Worm (Caenorhabditis elegans) whole organism, young adult: Measurements from ENCODE around the gene zim-1.
"Not testable (repeated sequence)": the region's sequence is repeated elsewhere in the genome, so short reads cannot be mapped to it uniquely, and the experiment has no call there.

Experiments used
- B0261.1 ChIP-seq: sonication (generic microtip); optimal IDR thresholded peaks from 2 replicates; lab custom pipeline; 2016; ENCODE audit warnings: mild to moderate bottlenecking, missing genetic modification characterization, moderate library complexity, missing compliant biosample characterization
- F33H1.4 ChIP-seq: fragments of 200-800 bp; sonication (Bioruptor generic); IDR thresholded peaks from 2 replicates; pipeline ENCODE4 v1.3.6; 2022; ENCODE audit warnings: missing genetic modification reagents, missing genetic modification characterization, missing compliant biosample characterization
- F37B4.10 ChIP-seq: fragments of 200-800 bp; sonication (Bioruptor generic); IDR thresholded peaks from 2 replicates; pipeline ENCODE4 v1.3.6; 2022; ENCODE audit warnings: missing genetic modification characterization, missing compliant biosample characterization
- F57C9.4 ChIP-seq: sonication (generic microtip); optimal IDR thresholded peaks from 2 replicates; lab custom pipeline; 2017; ENCODE audit warnings: mild to moderate bottlenecking, missing genetic modification characterization, missing compliant biosample characterization
- K11D2.4 ChIP-seq: fragments of 200-800 bp; sonication (Bioruptor generic); IDR thresholded peaks from 2 replicates; pipeline ENCODE4 v1.3.6; 2022; ENCODE audit warnings: missing genetic modification reagents, missing genetic modification characterization, missing compliant biosample characterization
- Y79H2A.3 ChIP-seq: fragments of 200-800 bp; sonication (Bioruptor generic); conservative IDR thresholded peaks from 2 replicates; pipeline ENCODE4 v1.3.6; 2022; ENCODE audit warnings: missing genetic modification reagents, missing genetic modification characterization, missing compliant biosample characterization
- attf-3 ChIP-seq: fragments of 200-800 bp; sonication (Bioruptor generic); conservative IDR thresholded peaks from 2 replicates; pipeline ENCODE4 v1.3.6; 2022; ENCODE audit warnings: missing genetic modification reagents, missing genetic modification characterization, missing compliant biosample characterization
- attf-5 ChIP-seq: fragments of 200-800 bp; sonication (Bioruptor generic); optimal IDR thresholded peaks from 2 replicates; lab custom pipeline; 2018; ENCODE audit warnings: mild to moderate bottlenecking, missing genetic modification characterization, missing compliant biosample characterization
- ceh-40 ChIP-seq: fragments of 200-800 bp; sonication (Bioruptor generic); IDR thresholded peaks from 2 replicates; pipeline ENCODE4 v1.3.6; 2022; ENCODE audit warnings: missing genetic modification characterization, missing compliant biosample characterization
- ceh-79 ChIP-seq: sonication (generic microtip); optimal IDR thresholded peaks from 2 replicates; lab custom pipeline; 2017; ENCODE audit warnings: mild to moderate bottlenecking, missing genetic modification characterization, missing compliant biosample characterization
- ceh-91 ChIP-seq: fragments of 200-800 bp; sonication (Bioruptor generic); IDR thresholded peaks from 2 replicates; pipeline ENCODE4 v1.3.6; 2022; ENCODE audit warnings: missing genetic modification reagents, missing genetic modification characterization, missing compliant biosample characterization
- dox-1 ChIP-seq: fragments of 200-800 bp; sonication (Bioruptor generic); IDR thresholded peaks from 2 replicates; pipeline ENCODE4 v1.3.6; 2022; ENCODE audit warnings: missing genetic modification reagents, missing genetic modification characterization, missing compliant biosample characterization
- ekl-4 ChIP-seq: fragments of 200-800 bp; sonication (Bioruptor generic); IDR thresholded peaks from 2 replicates; pipeline ENCODE4 v1.3.6; 2022; ENCODE audit warnings: missing genetic modification reagents, missing genetic modification characterization, missing compliant biosample characterization
- ets-4 ChIP-seq: fragments of 200-800 bp; sonication (Bioruptor generic); optimal IDR thresholded peaks from 2 replicates; lab custom pipeline; 2018; ENCODE audit warnings: mild to moderate bottlenecking, missing genetic modification characterization, missing compliant biosample characterization
- gei-17 ChIP-seq: fragments of 200-800 bp; sonication (Bioruptor generic); optimal IDR thresholded peaks from 2 replicates; lab custom pipeline; 2018; ENCODE audit warnings: mild to moderate bottlenecking, missing genetic modification characterization, missing compliant biosample characterization
- hmg-1.2 ChIP-seq: fragments of 200-800 bp; sonication (Bioruptor generic); IDR thresholded peaks from 2 replicates; pipeline ENCODE4 v1.3.6; 2022; ENCODE audit warnings: missing genetic modification reagents, missing genetic modification characterization, missing compliant biosample characterization
- hmg-20 ChIP-seq: fragments of 200-800 bp; sonication (Bioruptor generic); IDR thresholded peaks from 2 replicates; pipeline ENCODE4 v1.3.6; 2022; ENCODE audit warnings: missing genetic modification reagents, missing genetic modification characterization, missing compliant biosample characterization
- hsf-1 ChIP-seq: fragments of 200-800 bp; sonication (Bioruptor generic); IDR thresholded peaks from 2 replicates; pipeline ENCODE4 v1.3.6; 2022; ENCODE audit warnings: missing genetic modification reagents, missing genetic modification characterization, missing compliant biosample characterization
- lag-1 ChIP-seq: fragments of 200-800 bp; sonication (Bioruptor generic); IDR thresholded peaks from 2 replicates; pipeline ENCODE4 v1.3.6; 2022; ENCODE audit warnings: missing genetic modification reagents, missing genetic modification characterization, missing compliant biosample characterization
- let-526 ChIP-seq: fragments of 200-800 bp; sonication (Bioruptor generic); IDR thresholded peaks from 2 replicates; pipeline ENCODE4 v1.3.6; 2022; ENCODE audit warnings: missing genetic modification reagents, missing genetic modification characterization, missing compliant biosample characterization
- lin-26 ChIP-seq: fragments of 200-800 bp; sonication (Bioruptor generic); IDR thresholded peaks from 2 replicates; pipeline ENCODE4 v1.3.6; 2022; ENCODE audit warnings: missing genetic modification reagents, missing genetic modification characterization, missing compliant biosample characterization
- lin-40 ChIP-seq: sonication (generic microtip); optimal IDR thresholded peaks from 2 replicates; lab custom pipeline; 2016; ENCODE audit warnings: missing genetic modification characterization, mild to moderate bottlenecking, missing compliant biosample characterization, missing genotype, missing genetic modification reagents
- lin-54 ChIP-seq: fragments of 200-800 bp; sonication (Bioruptor generic); optimal IDR thresholded peaks from 2 replicates; lab custom pipeline; 2018; ENCODE audit warnings: mild to moderate bottlenecking, missing genetic modification characterization, missing compliant biosample characterization
- lsl-1 ChIP-seq: fragments of 200-800 bp; sonication (Bioruptor generic); optimal IDR thresholded peaks from 2 replicates; lab custom pipeline; 2018; ENCODE audit warnings: mild to moderate bottlenecking, missing genetic modification characterization, moderate library complexity, missing compliant biosample characterization
- mcd-1 ChIP-seq: fragments of 200-800 bp; sonication (Bioruptor generic); IDR thresholded peaks from 2 replicates; pipeline ENCODE4 v1.3.6; 2022; ENCODE audit warnings: missing genetic modification reagents, missing genetic modification characterization, missing compliant biosample characterization
- mel-28 ChIP-seq: sonication (generic microtip); optimal IDR thresholded peaks from 2 replicates; lab custom pipeline; 2016; ENCODE audit warnings: borderline replicate concordance, mild to moderate bottlenecking, missing genetic modification characterization, missing compliant biosample characterization
- nhr-80 ChIP-seq: sonication (generic microtip); optimal IDR thresholded peaks from 2 replicates; lab custom pipeline; 2016; ENCODE audit warnings: missing genetic modification characterization, missing compliant biosample characterization
- nhr-90 ChIP-seq: sonication (generic microtip); optimal IDR thresholded peaks from 2 replicates; lab custom pipeline; 2016; ENCODE audit warnings: missing genotype, mild to moderate bottlenecking, missing genetic modification characterization, missing compliant biosample characterization
- pha-4 ChIP-seq: fragments of 150-350 bp; sonication (generic microtip); optimal IDR thresholded peaks from 2 replicates; lab custom pipeline; 2014; ENCODE audit warnings: missing biosample characterization, missing genetic modification reagents, missing genetic modification characterization
- rcor-1 ChIP-seq: fragments of 200-800 bp; sonication (Bioruptor generic); IDR thresholded peaks from 2 replicates; pipeline ENCODE4 v1.3.6; 2022; ENCODE audit warnings: missing genetic modification reagents, missing genetic modification characterization, missing compliant biosample characterization
- rpc-1 ChIP-seq, 2 experiments: fragments of 150-350 bp in 1 of 2; sonication (generic microtip) in 1 of 2; optimal IDR thresholded peaks; 2 replicates each; lab custom pipeline; 2014 to 2018; ENCODE audit warnings: missing biosample characterization in 1 of 2, missing genetic modification characterization in 1 of 2, missing genetic modification reagents in 1 of 2, missing genotype in 1 of 2
- snpc-3.4 ChIP-seq: sonication (generic microtip); optimal IDR thresholded peaks from 2 replicates; lab custom pipeline; 2017; ENCODE audit warnings: missing genetic modification characterization, mild to moderate bottlenecking, missing compliant biosample characterization, antibody characterized with exemption, moderate library complexity, missing genotype, missing genetic modification reagents
- tbp1 ChIP-seq: fragments of 200-800 bp; sonication (Bioruptor generic); optimal IDR thresholded peaks from 2 replicates; lab custom pipeline; 2018; ENCODE audit warnings: mild to moderate bottlenecking, missing genetic modification characterization, missing compliant biosample characterization
- zfh-2 ChIP-seq: fragments of 200-800 bp; sonication (Bioruptor generic); conservative IDR thresholded peaks from 2 replicates; pipeline ENCODE4 v1.3.6; 2022; ENCODE audit warnings: missing genetic modification reagents, missing genetic modification characterization, missing compliant biosample characterization
- ztf-18 ChIP-seq: sonication (generic microtip); optimal IDR thresholded peaks from 2 replicates; lab custom pipeline; 2016; ENCODE audit warnings: missing genotype, mild to moderate bottlenecking, missing genetic modification characterization, missing compliant biosample characterization
- ztf-25 ChIP-seq: fragments of 200-800 bp; sonication (Bioruptor generic); IDR thresholded peaks from 2 replicates; pipeline ENCODE4 v1.3.6; 2022; ENCODE audit warnings: missing genetic modification reagents, missing genetic modification characterization, missing compliant biosample characterization
- ztf-28 ChIP-seq: fragments of 200-800 bp; sonication (Bioruptor generic); IDR thresholded peaks from 2 replicates; pipeline ENCODE4 v1.3.6; 2022; ENCODE audit warnings: missing genetic modification reagents, missing genetic modification characterization, missing compliant biosample characterization

Gene zim-1

ce11 chrIV:10542283-10542682, 4.6 kb upstream of the zim-1 start:
- TF ChIP-seq snpc-3.4: no peak
- peak; percentile 50 for TF ChIP-seq nhr-80 (tag; lab: Kevin White, UChicago)
- TF ChIP-seq, all 124 proteins: peak for 1

- no peak for TF ChIP-seq F57C9.4
- no peak for TF ChIP-seq ztf-28 (GFP tag; lab: Robert Waterston, UW)
- TF ChIP-seq nhr-80 (tag; lab: Kevin White, UChicago): peak; percentile 51
Observed at ce11 chrIV:10543361-10543760, 3.5 kb upstream of the zim-1 start.

- TF ChIP-seq nhr-90 (no peak), zfh-2 (GFP tag; lab: Robert Waterston, UW) (no peak), pha-4 (no peak), ztf-18 (no peak), mel-28 (no peak), ekl-4 (no peak), attf-5 (GFP tag; lab: Kevin White, UChicago) (no peak), lag-1 (GFP tag; lab: Robert Waterston, UW) (no peak)
Observed at ce11 chrIV:10545038-10545437, 1.8 kb upstream of the zim-1 start, which contains the start of gene T07G12.5. Gene T07G12.5, minus strand, starts transcription at chrIV:10545138.

- TF ChIP-seq rpc-1 (optimal IDR thresholded peaks at IDR 0.05; lab: Kevin White, UChicago): not testable (repeated sequence)
- TF ChIP-seq rpc-1 (tag; optimal IDR thresholded peaks at IDR 0.05; lab: Kevin White, UChicago): peak; percentile 52
- TF ChIP-seq tbp1 (GFP tag; lab: Kevin White, UChicago): peak; percentile 70
- 0 out of 2 replicates have a peak, but pooled peaks have one; percentile 44 for TF ChIP-seq dox-1
- TF ChIP-seq ceh-40 (GFP tag; lab: Robert Waterston, UW): 0 out of 2 replicates have a peak, but pooled peaks have one; percentile 31
- 0 out of 2 replicates have a peak, but pooled peaks have one; percentile 17 for TF ChIP-seq rcor-1
- TF ChIP-seq lin-26: peak; percentile 71; the same call in 1 of the 2 replicates
- peak; percentile 47 for TF ChIP-seq B0261.1 (tag; lab: Kevin White, UChicago)
- 0 out of 2 replicates have a peak, but pooled peaks have one; percentile 25 for TF ChIP-seq hmg-1.2 (GFP tag; lab: Robert Waterston, UW)
Observed at ce11 chrIV:10548546-10548945, 1.7 kb downstream of the zim-1 start.

- TF ChIP-seq attf-3 (GFP tag; lab: Robert Waterston, UW): peak; percentile 80
- TF ChIP-seq, all 124 proteins: peak for 1; not testable (repeated sequence) for 123
Observed at ce11 chrIV:10552993-10553392, 6.1 kb downstream of the zim-1 start.

ce11 chrIV:10554947-10555346, 8.1 kb downstream of the zim-1 start, which contains the start of gene zim-2:
Gene zim-2, plus strand, starts transcription at chrIV:10555247.
- no peak for TF ChIP-seq let-526 (GFP tag; lab: Robert Waterston, UW)
- TF ChIP-seq ztf-25 (GFP tag; lab: Robert Waterston, UW): no peak
- no peak for TF ChIP-seq lin-54
- no peak for TF ChIP-seq hmg-20 (GFP tag; lab: Robert Waterston, UW)
- TF ChIP-seq pha-4: no peak
- TF ChIP-seq F57C9.4: no peak
- no peak for TF ChIP-seq gei-17 (GFP tag; lab: Kevin White, UChicago)
- no peak for TF ChIP-seq ceh-40 (GFP tag; lab: Robert Waterston, UW)
- no peak for TF ChIP-seq ekl-4
- no peak for TF ChIP-seq K11D2.4 (GFP tag; lab: Robert Waterston, UW)
- TF ChIP-seq, all 124 proteins: peak for 0

- TF ChIP-seq F37B4.10 (no peak), F33H1.4 (GFP tag; lab: Robert Waterston, UW) (peak; percentile 23; the same call in 1 of the 2 replicates), mcd-1 (GFP tag; lab: Robert Waterston, UW) (no peak), ceh-79 (no peak), ets-4 (GFP tag; lab: Kevin White, UChicago) (no peak), ceh-91 (GFP tag; lab: Robert Waterston, UW) (no peak), Y79H2A.3 (GFP tag; lab: Robert Waterston, UW) (no peak), lin-40 (tag; lab: Kevin White, UChicago) (no peak), lsl-1 (GFP tag; lab: Kevin White, UChicago) (peak; percentile 60), hsf-1 (GFP tag; lab: Robert Waterston, UW) (0 out of 2 replicates have a peak, but pooled peaks have one; percentile 9)
Observed at ce11 chrIV:10558415-10558814, 11.5 kb downstream of the zim-1 start, which contains the start of gene zim-3. Gene zim-3, plus strand, starts transcription at chrIV:10558715.
